Fruit fly (Drosophila melanogaster): ENCODE results near the gene Pfdn4.

The Pfdn4 gene

DNA sequence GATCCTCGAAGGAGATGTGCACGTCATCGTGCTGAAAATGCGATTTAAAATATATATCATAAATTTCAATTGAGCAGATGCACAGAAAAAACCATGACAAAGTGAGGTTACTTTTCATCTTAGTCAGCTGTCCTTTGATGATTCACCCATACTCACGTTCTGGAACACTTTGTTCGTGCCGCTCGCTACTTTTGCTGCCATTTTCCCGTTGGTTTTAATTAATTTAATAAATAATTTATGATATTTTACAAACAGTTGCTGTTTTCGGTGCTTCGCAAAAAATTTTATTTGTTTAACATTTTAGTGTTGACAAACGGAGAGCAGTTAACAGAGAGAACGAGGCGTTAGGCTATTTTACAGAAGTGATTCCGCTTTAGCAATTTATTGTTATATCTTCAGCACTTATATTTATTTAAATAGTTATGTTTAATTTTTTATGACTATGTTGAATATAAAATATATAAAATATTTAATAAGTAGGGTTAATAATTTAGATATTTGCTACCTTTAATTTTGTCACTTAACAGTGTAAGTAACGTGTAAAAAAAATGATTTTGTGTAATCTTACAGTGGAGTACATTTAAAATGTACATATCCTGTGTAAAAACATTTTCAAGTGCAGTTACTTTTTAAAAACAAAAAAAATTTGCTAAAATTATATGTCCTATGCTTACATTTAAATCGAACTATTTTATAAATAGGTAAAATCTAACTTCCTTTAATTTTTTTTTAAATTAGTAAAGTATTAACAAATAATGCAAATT lies at the start of gene Pfdn4:
Gene Pfdn4 (minus strand): TSS at position 265 of the 764 bp plus-strand sequence.
- TF ChIP-seq Eip78C (GFP tag) (peak; percentile 34), svp (GFP tag) (peak; percentile 39), Hr4 (GFP tag; optimal IDR thresholded peaks at IDR 0.05) (no peak), Ets96B (tag; optimal IDR thresholded peaks at IDR 0.05) (no peak), spab (GFP tag; optimal IDR thresholded peaks at IDR 0.05) (no peak)

dm6 chr3L:5385762-5386161 lies 18.0 kb upstream of the Pfdn4 start:
- TF ChIP-seq CG11902 (GFP tag; optimal IDR thresholded peaks at IDR 0.05), result no peak
- TF ChIP-seq Hr38 (GFP tag; optimal IDR thresholded peaks at IDR 0.05), result no peak
- no peak for TF ChIP-seq CG8319 (GFP tag; optimal IDR thresholded peaks at IDR 0.05)
- TF ChIP-seq Hr39 (GFP tag; optimal IDR thresholded peaks at IDR 0.05), result no peak
- TF ChIP-seq CG6276 (GFP tag; optimal IDR thresholded peaks at IDR 0.05), result peak; percentile 72
- TF ChIP-seq vri (GFP tag; optimal IDR thresholded peaks at IDR 0.05), result no peak
- TF ChIP-seq Hr4 (GFP tag; optimal IDR thresholded peaks at IDR 0.05), result peak; percentile 66
- TF ChIP-seq CG3919 (GFP tag; optimal IDR thresholded peaks at IDR 0.05), result no peak
- no peak for TF ChIP-seq CG1621 (tag; optimal IDR thresholded peaks at IDR 0.05)
- no peak for TF ChIP-seq Smox (GFP tag; optimal IDR thresholded peaks at IDR 0.05)
- no peak for TF ChIP-seq dac (GFP tag; optimal IDR thresholded peaks at IDR 0.05)
- TF ChIP-seq CG8119 (GFP tag; IDR thresholded peaks at IDR 0.05), result peak; percentile 75
- no peak for TF ChIP-seq dsx (GFP tag; optimal IDR thresholded peaks at IDR 0.05; ENCODE audit: poor library complexity, severe bottlenecking)
- TF ChIP-seq svp (GFP tag), result peak; percentile 50
- TF ChIP-seq CG9139 (GFP tag; optimal IDR thresholded peaks at IDR 0.05), result no peak
- 0 out of 2 replicates have a peak, but pooled peaks have one; percentile 26 for TF ChIP-seq CG11294 (GFP tag; IDR thresholded peaks at IDR 0.05)
- peak in 1 of 2 experiments; percentile 8 for TF ChIP-seq salr (GFP tag; optimal IDR thresholded peaks at IDR 0.05)
- no peak for TF ChIP-seq CG3032 (tag; optimal IDR thresholded peaks at IDR 0.05)
- TF ChIP-seq Gug (GFP tag; IDR thresholded peaks at IDR 0.05), result 0 out of 2 replicates have a peak, but pooled peaks have one; percentile 12
- peak; percentile 80 for TF ChIP-seq eg (GFP tag; IDR thresholded peaks at IDR 0.05)
- peak; percentile 14 for TF ChIP-seq CG4318 (GFP tag; optimal IDR thresholded peaks at IDR 0.05)
- TF ChIP-seq Lpt (GFP tag; optimal IDR thresholded peaks at IDR 0.05), result peak; percentile 28
- TF ChIP-seq CG32006 (GFP tag; optimal IDR thresholded peaks at IDR 0.05), result peak; percentile 46
- no peak for TF ChIP-seq CG10631 (GFP tag; optimal IDR thresholded peaks at IDR 0.05)
- 0 out of 3 replicates have a peak, but pooled peaks have one; percentile 46 for TF ChIP-seq CG6163 (GFP tag; IDR thresholded peaks at IDR 0.05)
- no peak for TF ChIP-seq CG16779 (tag; optimal IDR thresholded peaks at IDR 0.05)
- TF ChIP-seq Eip78C (GFP tag), result peak; percentile 76
- TF ChIP-seq CG6854 (GFP tag; optimal IDR thresholded peaks at IDR 0.05), result no peak
- TF ChIP-seq net (GFP tag; optimal IDR thresholded peaks at IDR 0.05), result no peak
- peak; percentile 7 for TF ChIP-seq pdm3 (GFP tag; optimal IDR thresholded peaks at IDR 0.05)
- no peak for TF ChIP-seq OdsH (GFP tag; optimal IDR thresholded peaks at IDR 0.05)
- no peak for TF ChIP-seq fkh (GFP tag; optimal IDR thresholded peaks at IDR 0.05)
- no peak for TF ChIP-seq Ets21C (GFP tag; optimal IDR thresholded peaks at IDR 0.05)
- no peak for TF ChIP-seq ss (GFP tag; optimal IDR thresholded peaks at IDR 0.05)
- TF ChIP-seq cyc (GFP tag; optimal IDR thresholded peaks at IDR 0.05), result no peak
- no peak for TF ChIP-seq Ets96B (tag; optimal IDR thresholded peaks at IDR 0.05)
- TF ChIP-seq CG6808 (GFP tag; optimal IDR thresholded peaks at IDR 0.05), result no peak
- TF ChIP-seq lz (GFP tag; optimal IDR thresholded peaks at IDR 0.05), result no peak
- no peak for TF ChIP-seq topi (GFP tag; optimal IDR thresholded peaks at IDR 0.05)
